Fruit fly (Drosophila melanogaster) whole organism, adult: ENCODE measurements around the gene CG15414.

ENCODE experiments used
- CG11617 ChIP-seq: fragments of 200-800 bp; sonication (Bioruptor generic); optimal IDR thresholded peaks from 2 replicates; lab custom pipeline; 2017; ENCODE audit warnings: mild to moderate bottlenecking, missing biosample characterization, missing genetic modification reagents, missing genetic modification characterization
- CG12768 ChIP-seq: fragments of 200-800 bp; sonication (Bioruptor generic); optimal IDR thresholded peaks from 2 replicates; lab custom pipeline; 2017; ENCODE audit warnings: missing biosample characterization, missing genetic modification characterization, mild to moderate bottlenecking, moderate library complexity, missing genetic modification reagents
- CG14711 ChIP-seq: fragments of 200-800 bp; sonication (Bioruptor generic); optimal IDR thresholded peaks from 2 replicates; lab custom pipeline; 2018; ENCODE audit warnings: missing biosample characterization, mild to moderate bottlenecking, missing genetic modification characterization, moderate library complexity
- CG1620 ChIP-seq: fragments of 200-800 bp; sonication (Bioruptor generic); optimal IDR thresholded peaks from 2 replicates; lab custom pipeline; 2016; ENCODE audit warnings: missing biosample characterization, missing genetic modification characterization
- CG33017 ChIP-seq: fragments of 200-800 bp; sonication (Bioruptor generic); optimal IDR thresholded peaks from 2 replicates; lab custom pipeline; 2018; ENCODE audit warnings: missing biosample characterization, mild to moderate bottlenecking, missing genetic modification characterization, moderate library complexity
- CG5204 ChIP-seq: fragments of 200-800 bp; sonication (Bioruptor generic); optimal IDR thresholded peaks from 2 replicates; lab custom pipeline; 2016; ENCODE audit warnings: missing biosample characterization, missing genetic modification characterization
- CG7045 ChIP-seq: fragments of 200-800 bp; sonication (Bioruptor generic); optimal IDR thresholded peaks from 2 replicates; lab custom pipeline; 2017; ENCODE audit warnings: missing biosample characterization, mild to moderate bottlenecking, missing genetic modification characterization
- CG7101 ChIP-seq: fragments of 200-800 bp; sonication (Bioruptor generic); optimal IDR thresholded peaks from 2 replicates; lab custom pipeline; 2018; ENCODE audit warnings: missing biosample characterization, mild to moderate bottlenecking, missing genetic modification characterization, moderate library complexity
- Clk ChIP-seq: fragments of 200-800 bp; sonication (Bioruptor generic); optimal IDR thresholded peaks from 2 replicates; lab custom pipeline; 2017; ENCODE audit warnings: missing biosample characterization, missing genetic modification characterization
- Crg-1 ChIP-seq: fragments of 200-800 bp; sonication (Bioruptor generic); optimal IDR thresholded peaks from 2 replicates; lab custom pipeline; 2016; ENCODE audit warnings: missing biosample characterization, missing genetic modification characterization
- Hr96 ChIP-seq: fragments of 200-800 bp; sonication (Bioruptor generic); optimal IDR thresholded peaks from 2 replicates; lab custom pipeline; 2016; ENCODE audit warnings: missing biosample characterization, missing genetic modification characterization
- Mnt ChIP-seq: fragments of 200-800 bp; sonication (Bioruptor generic); optimal IDR thresholded peaks from 2 replicates; lab custom pipeline; 2016; ENCODE audit warnings: missing biosample characterization, mild to moderate bottlenecking, missing genetic modification characterization
- bab1 ChIP-seq: fragments of 200-800 bp; sonication (Bioruptor generic); optimal IDR thresholded peaks from 3 replicates; lab custom pipeline; 2019; ENCODE audit warnings: missing biosample characterization, mild to moderate bottlenecking, missing genetic modification characterization, moderate library complexity
- cic ChIP-seq: fragments of 200-800 bp; sonication (Bioruptor generic); optimal IDR thresholded peaks from 2 replicates; lab custom pipeline; 2017; ENCODE audit warnings: missing biosample characterization, mild to moderate bottlenecking, missing genetic modification characterization, moderate library complexity
- cnc ChIP-seq, 2 experiments: fragments of >200 bp; optimal IDR thresholded peaks; 2 replicates each; lab custom pipeline; 2017
- kay ChIP-seq: fragments of 200-800 bp; sonication (Bioruptor generic); peaks from one replicate; lab custom pipeline; 2016; ENCODE audit warnings: missing biosample characterization, missing genetic modification characterization, borderline replicate concordance
- ovo ChIP-seq: fragments of 200-800 bp; sonication (Bioruptor generic); optimal IDR thresholded peaks from 2 replicates; lab custom pipeline; 2016; ENCODE audit warnings: missing biosample characterization, missing genetic modification characterization
- pad ChIP-seq: fragments of 200-800 bp; sonication (Bioruptor generic); optimal IDR thresholded peaks from 3 replicates; lab custom pipeline; 2017; ENCODE audit warnings: missing biosample characterization, missing genetic modification characterization, mild to moderate bottlenecking, moderate library complexity, missing genetic modification reagents
- tj ChIP-seq: fragments of 200-800 bp; sonication (Bioruptor generic); optimal IDR thresholded peaks from 3 replicates; lab custom pipeline; 2017; ENCODE audit warnings: missing biosample characterization, mild to moderate bottlenecking, missing genetic modification characterization, moderate library complexity
- toe ChIP-seq: fragments of 200-800 bp; sonication (Bioruptor generic); optimal IDR thresholded peaks from 2 replicates; lab custom pipeline; 2016; ENCODE audit warnings: missing biosample characterization, missing genetic modification characterization

CG15414 gene

DNA sequence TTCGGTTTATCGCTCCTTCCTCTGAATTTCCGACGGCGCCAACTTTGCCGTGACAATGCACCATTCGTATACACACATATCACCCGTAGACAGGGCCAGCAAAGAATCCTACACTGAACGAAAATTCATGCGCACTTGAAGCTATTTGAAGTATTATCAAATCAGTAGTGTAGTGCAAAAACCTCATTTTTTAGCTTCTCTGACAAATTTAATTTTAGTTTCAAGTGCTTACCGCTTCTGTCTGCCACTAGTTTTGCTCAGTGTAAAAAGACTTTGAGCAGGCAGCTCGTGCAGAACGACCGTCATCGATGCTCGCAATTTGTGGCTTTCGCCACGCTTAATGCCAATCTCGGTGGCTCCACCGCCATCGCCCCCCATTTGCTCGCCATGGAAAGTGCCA lies 46.1 kb downstream of the CG15414 start:
- TF ChIP-seq Crg-1 (no peak), CG7045 (GFP tag; lab: Kevin White, UChicago) (no peak), ovo (GFP tag; lab: Kevin White, UChicago) (no peak), CG7101 (tag; lab: Kevin White, UChicago) (no peak), CG11617 (GFP tag; lab: Kevin White, UChicago) (no peak), CG1620 (no peak), cnc (optimal IDR thresholded peaks at IDR 0.05; lab: Kevin White, UChicago) (no peak), tj (GFP tag; lab: Kevin White, UChicago) (no peak), toe (GFP tag; lab: Kevin White, UChicago) (no peak), Hr96 (no peak)

DNA sequence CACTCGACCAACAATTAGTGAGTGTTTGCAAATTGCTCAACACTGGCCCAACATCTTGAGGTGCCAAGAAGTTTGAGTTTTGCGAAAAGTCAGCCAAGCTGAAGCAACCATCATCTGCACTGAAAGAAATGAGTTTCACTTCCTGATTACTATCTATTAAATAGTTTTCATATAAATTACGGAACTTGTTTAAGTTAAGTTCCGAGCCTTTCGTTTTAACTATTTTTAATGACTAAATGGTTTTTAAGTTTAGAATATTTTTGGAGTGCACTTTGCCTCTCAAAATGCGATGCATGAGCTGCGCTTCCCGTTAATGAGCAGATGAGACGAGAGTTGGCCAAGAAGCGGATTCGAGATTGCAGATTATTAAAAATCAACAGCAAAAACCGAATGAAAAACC lies 49.2 kb downstream of the CG15414 start:
- no peak for TF ChIP-seq CG12768 (GFP tag; lab: Kevin White, UChicago)
- no peak for TF ChIP-seq bab1 (GFP tag; lab: Kevin White, UChicago)
- no peak for TF ChIP-seq Crg-1
- TF ChIP-seq CG1620, result no peak

DNA sequence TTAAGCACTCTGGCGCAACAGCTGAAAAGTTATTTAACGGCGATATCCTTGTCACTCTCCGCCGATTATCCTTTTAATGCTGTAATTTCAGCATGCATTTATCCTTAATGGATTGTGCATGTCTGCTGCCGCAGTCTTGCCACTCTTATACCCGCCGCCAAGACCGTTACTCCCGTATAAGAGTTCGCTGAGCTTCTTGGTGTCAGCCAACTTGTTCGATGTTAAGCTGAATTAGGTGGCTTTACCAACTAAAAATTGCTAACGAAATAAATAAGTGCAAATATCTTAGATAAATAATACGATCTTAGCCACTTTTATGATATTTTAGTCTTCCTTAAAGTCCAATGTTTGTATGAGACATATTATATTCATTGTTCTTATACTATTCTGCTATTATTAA lies 49.7 kb downstream of the CG15414 start:
- TF ChIP-seq CG1620 (no peak), cic (GFP tag; lab: Kevin White, UChicago) (no peak), CG14711 (tag; lab: Kevin White, UChicago) (no peak), bab1 (GFP tag; lab: Kevin White, UChicago) (no peak), CG12768 (GFP tag; lab: Kevin White, UChicago) (no peak), pad (GFP tag; lab: Kevin White, UChicago) (no peak), Hr96 (no peak), tj (GFP tag; lab: Kevin White, UChicago) (no peak), kay (GFP tag; lab: Kevin White, UChicago) (no peak)

DNA sequence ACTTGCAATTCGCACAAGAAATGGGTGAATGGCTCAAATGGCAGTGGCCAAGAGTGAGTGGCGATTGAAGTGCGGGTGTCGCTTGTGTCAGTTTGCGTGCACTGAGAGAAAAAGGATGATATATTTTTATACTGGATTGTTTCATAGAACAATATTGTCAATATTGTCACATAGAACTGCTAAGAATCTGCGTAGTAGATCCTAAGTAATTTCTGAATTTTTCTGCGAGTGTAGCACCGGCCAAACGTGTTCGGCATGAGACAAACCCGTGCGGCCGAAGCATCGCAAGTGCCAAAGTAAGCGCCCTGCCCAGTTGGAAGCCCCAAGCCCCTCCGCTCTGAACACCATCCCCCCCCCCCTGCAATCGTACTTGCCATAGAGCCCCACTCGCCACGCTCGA lies 50.5 kb downstream of the CG15414 start:
- TF ChIP-seq toe (GFP tag; lab: Kevin White, UChicago) (no peak), Clk (GFP tag; lab: Kevin White, UChicago) (no peak), CG7101 (tag; lab: Kevin White, UChicago) (no peak), CG7045 (GFP tag; lab: Kevin White, UChicago) (no peak), CG14711 (tag; lab: Kevin White, UChicago) (no peak), ovo (GFP tag; lab: Kevin White, UChicago) (no peak), Mnt (GFP tag; lab: Kevin White, UChicago) (no peak), CG1620 (no peak), CG12768 (GFP tag; lab: Kevin White, UChicago) (no peak), cic (GFP tag; lab: Kevin White, UChicago) (no peak), kay (GFP tag; lab: Kevin White, UChicago) (no peak), bab1 (GFP tag; lab: Kevin White, UChicago) (no peak), CG5204 (GFP tag; lab: Kevin White, UChicago) (no peak), cnc (optimal IDR thresholded peaks at IDR 0.05; lab: Kevin White, UChicago) (no peak), tj (GFP tag; lab: Kevin White, UChicago) (no peak)

DNA sequence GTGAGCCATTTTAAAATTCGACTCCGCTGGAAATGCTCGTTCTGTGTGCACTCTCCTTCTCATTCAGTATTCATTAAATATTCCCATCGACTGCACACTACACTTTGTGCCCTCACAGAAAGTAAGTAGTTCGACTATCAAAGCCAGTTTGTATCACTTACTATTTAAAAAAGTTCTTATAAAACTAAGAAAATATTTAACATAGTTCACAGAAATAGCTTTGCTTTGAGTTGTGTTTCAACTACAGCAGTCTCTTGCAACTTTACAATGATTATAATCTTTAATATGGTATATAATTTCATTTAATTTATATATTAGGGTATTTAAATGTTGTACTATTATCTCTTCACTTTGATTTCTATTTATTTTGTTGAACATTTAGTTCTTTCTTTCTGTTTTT lies 51.4 kb downstream of the CG15414 start:
- TF ChIP-seq Mnt (GFP tag; lab: Kevin White, UChicago) (no peak), cic (GFP tag; lab: Kevin White, UChicago) (no peak), CG14711 (tag; lab: Kevin White, UChicago) (no peak), cnc (optimal IDR thresholded peaks at IDR 0.05; lab: Kevin White, UChicago) (no peak), toe (GFP tag; lab: Kevin White, UChicago) (no peak), bab1 (GFP tag; lab: Kevin White, UChicago) (no peak), CG7101 (tag; lab: Kevin White, UChicago) (no peak), Clk (GFP tag; lab: Kevin White, UChicago) (no peak), pad (GFP tag; lab: Kevin White, UChicago) (no peak), CG5204 (GFP tag; lab: Kevin White, UChicago) (no peak), kay (GFP tag; lab: Kevin White, UChicago) (no peak), CG11617 (GFP tag; lab: Kevin White, UChicago) (no peak), CG12768 (GFP tag; lab: Kevin White, UChicago) (no peak), CG33017 (tag; lab: Kevin White, UChicago) (no peak), Crg-1 (no peak), CG7045 (GFP tag; lab: Kevin White, UChicago) (no peak), tj (GFP tag; lab: Kevin White, UChicago) (no peak), Hr96 (no peak), CG1620 (no peak)

DNA sequence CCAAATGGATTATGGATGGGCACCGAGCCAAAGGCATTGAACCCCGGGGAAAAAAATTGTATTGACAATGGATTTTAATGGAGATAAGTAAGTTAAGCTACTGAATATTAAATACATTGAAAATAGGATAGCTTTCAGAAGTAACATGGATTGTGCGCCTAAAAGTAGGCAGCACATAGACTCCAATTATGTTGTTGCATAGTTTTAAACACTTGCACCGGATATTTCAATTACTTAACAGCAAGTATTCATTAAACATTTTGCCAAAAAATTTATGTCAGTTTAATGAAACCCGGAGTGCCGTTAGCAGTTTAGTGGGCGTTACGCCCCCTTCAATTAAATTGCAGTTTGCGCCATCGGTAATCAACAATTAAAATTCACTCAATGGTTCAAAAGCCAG lies 52.8 kb downstream of the CG15414 start:
- TF ChIP-seq Crg-1 (no peak), Hr96 (no peak), CG7101 (tag; lab: Kevin White, UChicago) (no peak), pad (GFP tag; lab: Kevin White, UChicago) (no peak), Clk (GFP tag; lab: Kevin White, UChicago) (no peak), CG1620 (no peak), CG7045 (GFP tag; lab: Kevin White, UChicago) (no peak), CG12768 (GFP tag; lab: Kevin White, UChicago) (no peak)

DNA sequence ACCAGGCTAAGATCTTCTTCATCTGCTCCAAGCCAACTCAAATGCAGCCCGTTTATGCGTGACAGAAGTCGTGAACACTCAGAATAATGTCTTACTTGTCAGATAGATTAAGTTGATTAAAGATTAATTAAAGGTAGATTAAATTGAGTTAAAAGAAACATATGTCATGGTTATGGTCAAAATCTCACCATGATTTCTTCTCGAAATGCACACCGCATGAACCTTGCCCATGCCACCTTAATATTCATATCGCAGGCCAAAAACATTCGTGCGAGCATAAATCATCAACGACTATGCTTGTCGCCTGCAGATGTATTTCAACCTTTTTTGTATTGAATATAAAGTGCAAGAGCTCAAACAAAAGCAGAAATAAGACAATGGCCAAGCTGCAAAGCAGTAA lies 53.8 kb downstream of the CG15414 start:
- TF ChIP-seq Hr96 (no peak), cnc (optimal IDR thresholded peaks at IDR 0.05; lab: Kevin White, UChicago) (no peak), CG14711 (tag; lab: Kevin White, UChicago) (peak; percentile 3), CG33017 (tag; lab: Kevin White, UChicago) (peak; percentile 25)
